Fruit fly (Drosophila melanogaster) whole organism, embryonic: Measurements from ENCODE around the gene Glos.

Experiments
- ATbp ChIP-seq: fragments of 200-800 bp; sonication (Bioruptor generic); optimal IDR thresholded peaks from 2 replicates; lab custom pipeline; 2017; ENCODE audit warnings: missing biosample characterization, mild to moderate bottlenecking, missing genetic modification characterization, missing genetic modification reagents
- Bgb ChIP-seq: fragments of 200-800 bp; sonication (Bioruptor generic); IDR thresholded peaks from 2 replicates; pipeline ENCODE4 v1.3.6; 2022; ENCODE audit warnings: missing biosample characterization, missing genetic modification characterization; ENCODE audit not compliant: partially characterized antibody
- CG10431 ChIP-seq: fragments of 200-800 bp; sonication (Bioruptor generic); optimal IDR thresholded peaks from 3 replicates; lab custom pipeline; 2018; ENCODE audit warnings: missing biosample characterization, mild to moderate bottlenecking, missing genetic modification characterization
- CG11398 ChIP-seq: fragments of 200-800 bp; sonication (Bioruptor generic); optimal IDR thresholded peaks from 2 replicates; lab custom pipeline; 2016; ENCODE audit warnings: missing biosample characterization, missing genetic modification characterization
- CG12391 ChIP-seq: fragments of 200-800 bp; sonication (Bioruptor generic); optimal IDR thresholded peaks from 3 replicates; lab custom pipeline; 2018; ENCODE audit warnings: missing biosample characterization, mild to moderate bottlenecking, missing genetic modification characterization, moderate library complexity
- CG13894 ChIP-seq: fragments of 200-800 bp; sonication (Bioruptor generic); optimal IDR thresholded peaks from 3 replicates; lab custom pipeline; 2018; ENCODE audit warnings: missing biosample characterization, mild to moderate bottlenecking, missing genetic modification characterization, moderate library complexity
- CG14014 ChIP-seq: fragments of 200-800 bp; sonication (Bioruptor generic); IDR thresholded peaks from 2 replicates; pipeline ENCODE4 v1.3.6; 2022; ENCODE audit warnings: missing biosample characterization, missing genetic modification characterization
- CG2712 ChIP-seq: fragments of 200-800 bp; optimal IDR thresholded peaks from 3 replicates; lab custom pipeline; 2019; ENCODE audit warnings: missing biosample characterization, mild to moderate bottlenecking, missing genetic modification characterization, moderate library complexity
- CG31388 ChIP-seq: fragments of 200-800 bp; sonication (Bioruptor generic); optimal IDR thresholded peaks from 2 replicates; lab custom pipeline; 2016; ENCODE audit warnings: missing biosample characterization, missing genetic modification characterization
- CG32532 ChIP-seq: fragments of 200-800 bp; sonication (Bioruptor generic); IDR thresholded peaks from 2 replicates; pipeline ENCODE4 v1.3.6; 2022; ENCODE audit warnings: missing biosample characterization, missing genetic modification characterization
- CG32772 ChIP-seq: fragments of 200-800 bp; sonication (Bioruptor generic); IDR thresholded peaks from 2 replicates; pipeline ENCODE4 v1.3.6; 2022; ENCODE audit warnings: missing biosample characterization, missing genetic modification characterization
- CG34224 ChIP-seq: fragments of 200-800 bp; sonication (Bioruptor generic); IDR thresholded peaks from 3 replicates; pipeline ENCODE4 v1.3.6; 2022; ENCODE audit warnings: missing biosample characterization, missing genetic modification characterization; ENCODE audit not compliant: partially characterized antibody
- CG3838 ChIP-seq: fragments of 200-800 bp; sonication (Bioruptor generic); optimal IDR thresholded peaks from 3 replicates; lab custom pipeline; 2016; ENCODE audit warnings: missing biosample characterization, missing genetic modification characterization
- CG3995 ChIP-seq: fragments of 200-800 bp; sonication (Bioruptor generic); optimal IDR thresholded peaks from 3 replicates; lab custom pipeline; 2016; ENCODE audit warnings: missing biosample characterization, missing genetic modification characterization
- CG4360 ChIP-seq: fragments of 200-800 bp; sonication (Bioruptor generic); IDR thresholded peaks from 2 replicates; pipeline ENCODE4 v1.3.6; 2022; ENCODE audit warnings: missing biosample characterization, missing genetic modification characterization
- CG43689 ChIP-seq: fragments of 200-800 bp; sonication (Bioruptor generic); IDR thresholded peaks from 2 replicates; pipeline ENCODE4 v1.3.6; 2022; ENCODE audit warnings: missing biosample characterization, missing genetic modification characterization
- CG4404 ChIP-seq: fragments of 200-800 bp; sonication (Bioruptor generic); IDR thresholded peaks from 2 replicates; pipeline ENCODE4 v1.3.6; 2022; ENCODE audit warnings: missing biosample characterization, missing genetic modification characterization
- CG5180 ChIP-seq: fragments of 200-800 bp; sonication (Bioruptor generic); optimal IDR thresholded peaks from 3 replicates; lab custom pipeline; 2017; ENCODE audit warnings: missing biosample characterization, missing genetic modification characterization, mild to moderate bottlenecking, moderate library complexity, missing genetic modification reagents
- CG6689 ChIP-seq: fragments of 200-800 bp; sonication (Bioruptor generic); IDR thresholded peaks from 2 replicates; pipeline ENCODE4 v1.3.6; 2022; ENCODE audit warnings: missing biosample characterization, missing genetic modification characterization
- CG8388 ChIP-seq: fragments of 200-800 bp; sonication (Bioruptor generic); optimal IDR thresholded peaks from 2 replicates; lab custom pipeline; 2019; ENCODE audit warnings: missing biosample characterization, mild to moderate bottlenecking, missing genetic modification characterization, moderate library complexity
- CG9797 ChIP-seq: fragments of 200-800 bp; sonication (Bioruptor generic); optimal IDR thresholded peaks from 3 replicates; lab custom pipeline; 2018; ENCODE audit warnings: missing biosample characterization, mild to moderate bottlenecking, missing genetic modification characterization
- CoRest ChIP-seq: fragments of 200-800 bp; sonication (Bioruptor generic); optimal IDR thresholded peaks from 3 replicates; lab custom pipeline; 2018; ENCODE audit warnings: missing biosample characterization, mild to moderate bottlenecking, missing genetic modification characterization, moderate library complexity
- Dip3 ChIP-seq: fragments of 200-800 bp; sonication (Bioruptor generic); optimal IDR thresholded peaks from 3 replicates; lab custom pipeline; 2016; ENCODE audit warnings: missing biosample characterization, missing genetic modification characterization
- Ets65A ChIP-seq: fragments of 200-800 bp; sonication (Bioruptor generic); peaks from one replicate; lab custom pipeline; 2016; ENCODE audit warnings: missing biosample characterization, missing genetic modification characterization
- HmgD ChIP-seq: fragments of 200-800 bp; sonication (Bioruptor generic); optimal IDR thresholded peaks from 3 replicates; lab custom pipeline; 2016; ENCODE audit warnings: missing biosample characterization, missing genetic modification characterization
- Hr39 ChIP-seq: fragments of >200 bp; optimal IDR thresholded peaks from 2 replicates; lab custom pipeline; 2017
- MESR4 ChIP-seq: fragments of 200-800 bp; sonication (Bioruptor generic); optimal IDR thresholded peaks from 2 replicates; lab custom pipeline; 2018; ENCODE audit warnings: missing biosample characterization, mild to moderate bottlenecking, missing genetic modification characterization, moderate library complexity
- Max ChIP-seq: fragments of 200-800 bp; sonication (Bioruptor generic); optimal IDR thresholded peaks from 2 replicates; lab custom pipeline; 2016; ENCODE audit warnings: missing biosample characterization, mild to moderate bottlenecking, missing genetic modification characterization
- Myb ChIP-seq: fragments of 200-800 bp; sonication (Bioruptor generic); optimal IDR thresholded peaks from 2 replicates; lab custom pipeline; 2016; ENCODE audit warnings: missing biosample characterization, missing genetic modification characterization
- Neu2 ChIP-seq: fragments of 200-800 bp; sonication (Bioruptor generic); optimal IDR thresholded peaks from 3 replicates; lab custom pipeline; 2016; ENCODE audit warnings: missing biosample characterization, missing genetic modification characterization, borderline replicate concordance
- Xbp1 ChIP-seq: fragments of 200-800 bp; sonication (Bioruptor generic); optimal IDR thresholded peaks from 3 replicates; lab custom pipeline; 2016; ENCODE audit warnings: missing biosample characterization, mild to moderate bottlenecking, missing genetic modification characterization
- amos ChIP-seq: fragments of 200-800 bp; sonication (Bioruptor generic); IDR thresholded peaks from 2 replicates; pipeline ENCODE4 v1.3.6; 2022; ENCODE audit warnings: missing biosample characterization, missing genetic modification characterization; ENCODE audit not compliant: partially characterized antibody
- ato ChIP-seq: fragments of 200-800 bp; sonication (Bioruptor generic); IDR thresholded peaks from 2 replicates; pipeline ENCODE4 v1.3.6; 2022; ENCODE audit warnings: missing biosample characterization, missing genetic modification characterization; ENCODE audit not compliant: partially characterized antibody
- bbx ChIP-seq: fragments of 200-800 bp; sonication (Bioruptor generic); IDR thresholded peaks from 2 replicates; pipeline ENCODE4 v1.3.6; 2022; ENCODE audit warnings: missing biosample characterization, missing genetic modification characterization; ENCODE audit not compliant: partially characterized antibody
- chinmo ChIP-seq: fragments of 200-800 bp; sonication (Bioruptor generic); IDR thresholded peaks from 4 replicates; pipeline ENCODE4 v1.3.6; 2022; ENCODE audit warnings: missing biosample characterization, missing genetic modification characterization; ENCODE audit not compliant: partially characterized antibody
- dysf ChIP-seq: fragments of 200-800 bp; sonication (Bioruptor generic); IDR thresholded peaks from 3 replicates; pipeline ENCODE4 v1.3.6; 2022; ENCODE audit warnings: missing biosample characterization, missing genetic modification characterization
- gcm ChIP-seq: fragments of 200-800 bp; sonication (Bioruptor generic); optimal IDR thresholded peaks from 2 replicates; lab custom pipeline; 2019; ENCODE audit warnings: missing biosample characterization, mild to moderate bottlenecking, missing genetic modification characterization, moderate library complexity
- ind ChIP-seq: fragments of 200-800 bp; sonication (Bioruptor generic); optimal IDR thresholded peaks from 3 replicates; lab custom pipeline; 2016; ENCODE audit warnings: missing biosample characterization, missing genetic modification characterization
- knrl ChIP-seq: fragments of 200-800 bp; sonication (Bioruptor generic); IDR thresholded peaks from 3 replicates; pipeline ENCODE4 v1.3.6; 2022; ENCODE audit warnings: missing biosample characterization, missing genetic modification characterization; ENCODE audit not compliant: partially characterized antibody
- nerfin-1 ChIP-seq: fragments of 200-800 bp; sonication (Bioruptor generic); optimal IDR thresholded peaks from 3 replicates; lab custom pipeline; 2019; ENCODE audit warnings: missing biosample characterization, mild to moderate bottlenecking, missing genetic modification characterization, moderate library complexity
- onecut ChIP-seq: fragments of 200-800 bp; sonication (Bioruptor generic); IDR thresholded peaks from 2 replicates; pipeline ENCODE4 v1.3.6; 2022; ENCODE audit warnings: missing biosample characterization, missing genetic modification characterization
- phol ChIP-seq: fragments of 200-800 bp; sonication (Bioruptor generic); optimal IDR thresholded peaks from 3 replicates; lab custom pipeline; 2018; ENCODE audit warnings: missing biosample characterization, mild to moderate bottlenecking, missing genetic modification characterization, moderate library complexity
- prd ChIP-seq, 3 experiments: fragments of >200 bp in 2 of 3; fragments of 200-800 bp in 1 of 3; sonication (Bioruptor generic) in 1 of 3; optimal IDR thresholded peaks in 2 of 3; IDR thresholded peaks in 1 of 3; 2 replicates in 2 of 3; 3 replicates in 1 of 3; pipeline versions ENCODE4 v1.3.6 to Lab custom; 2017 to 2022; ENCODE audit warnings: missing biosample characterization in 1 of 3, missing genetic modification characterization in 1 of 3
- salm ChIP-seq: fragments of 200-800 bp; sonication (Bioruptor generic); optimal IDR thresholded peaks from 2 replicates; lab custom pipeline; 2018; ENCODE audit warnings: missing biosample characterization, mild to moderate bottlenecking, missing genetic modification characterization
- toy ChIP-seq: fragments of 200-800 bp; sonication (Bioruptor generic); IDR thresholded peaks from 2 replicates; pipeline ENCODE4 v1.3.6; 2022; ENCODE audit warnings: missing biosample characterization, missing genetic modification characterization
- twi ChIP-seq: fragments of 200-800 bp; optimal IDR thresholded peaks from 2 replicates; lab custom pipeline; 2019; ENCODE audit warnings: missing biosample characterization, mild to moderate bottlenecking, missing genetic modification characterization, moderate library complexity
- vfl ChIP-seq: fragments of 200-800 bp; sonication (Bioruptor generic); optimal IDR thresholded peaks from 2 replicates; lab custom pipeline; 2016; ENCODE audit warnings: missing biosample characterization, missing genetic modification characterization
- vnd ChIP-seq: fragments of 200-800 bp; sonication (Bioruptor generic); IDR thresholded peaks from 3 replicates; pipeline ENCODE4 v1.3.6; 2022; ENCODE audit warnings: missing biosample characterization, missing genetic modification characterization; ENCODE audit not compliant: partially characterized antibody
- zen ChIP-seq: fragments of 200-800 bp; sonication (Bioruptor generic); optimal IDR thresholded peaks from 3 replicates; lab custom pipeline; 2018; ENCODE audit warnings: missing biosample characterization, mild to moderate bottlenecking, missing genetic modification characterization, moderate library complexity

Gene Glos

dm6 chrX:3964965-3965420 lies 28.7 kb downstream of the Glos start, which contains the start of gene lva (continued):
- TF ChIP-seq knrl (GFP tag; lab: Robert Waterston, UW) = peak; percentile 14; the same call in 1 of the 3 replicates
- 0 out of 4 replicates have a peak, but pooled peaks have one; percentile 26 for TF ChIP-seq chinmo (GFP tag; lab: Robert Waterston, UW)
- TF ChIP-seq Dip3 (GFP tag; lab: Kevin White, UChicago) = no peak
- TF ChIP-seq vfl (GFP tag; lab: Kevin White, UChicago) = no peak
- TF ChIP-seq CG4404 = no peak
- TF ChIP-seq CG8388 (GFP tag; lab: Kevin White, UChicago) = no peak
- TF ChIP-seq Ets65A (GFP tag; lab: Kevin White, UChicago) = no peak
- TF ChIP-seq CG34224 (GFP tag; lab: Robert Waterston, UW) = peak; percentile 19; the same call in 1 of the 3 replicates
- no peak for TF ChIP-seq gcm (GFP tag; lab: Kevin White, UChicago)
- no peak for TF ChIP-seq CG32772
- TF ChIP-seq amos (GFP tag; lab: Robert Waterston, UW) = peak; percentile 43; the same call in 1 of the 2 replicates
- TF ChIP-seq ato (GFP tag; lab: Robert Waterston, UW) = peak; percentile 62
- no peak for TF ChIP-seq Hr39 (lab: Kevin White, UChicago)
- no peak for TF ChIP-seq CG4360 (GFP tag; lab: Robert Waterston, UW)
- 0 out of 3 replicates have a peak, but pooled peaks have one; percentile 41 for TF ChIP-seq vnd (GFP tag; lab: Robert Waterston, UW)
- no peak for TF ChIP-seq twi (tag; lab: Kevin White, UChicago)
- peak; percentile 40 for TF ChIP-seq CG9797 (GFP tag; lab: Kevin White, UChicago)
- no peak for TF ChIP-seq salm (tag; lab: Kevin White, UChicago)
- TF ChIP-seq CG3995 (GFP tag; lab: Kevin White, UChicago) = no peak
- 0 out of 2 replicates have a peak, but pooled peaks have one; percentile 21 for TF ChIP-seq bbx (GFP tag; lab: Robert Waterston, UW)
- TF ChIP-seq CoRest (tag; lab: Kevin White, UChicago) = no peak
- no peak for TF ChIP-seq ATbp (GFP tag; lab: Kevin White, UChicago)
- TF ChIP-seq Xbp1 (GFP tag; lab: Kevin White, UChicago) = peak; percentile 74
- no peak for TF ChIP-seq ind (GFP tag; lab: Kevin White, UChicago)
- no peak for TF ChIP-seq phol
- no peak for TF ChIP-seq HmgD (GFP tag; lab: Kevin White, UChicago)
- peak; percentile 23 for TF ChIP-seq CG2712 (tag; lab: Kevin White, UChicago)
- TF ChIP-seq Myb (GFP tag; lab: Kevin White, UChicago) = peak; percentile 50
- no peak for TF ChIP-seq CG5180
- peak; percentile 97 for TF ChIP-seq MESR4 (GFP tag; lab: Kevin White, UChicago)
- no peak for TF ChIP-seq Max (GFP tag; lab: Kevin White, UChicago)
- peak; percentile 40; the same call in 1 of the 2 replicates for TF ChIP-seq Bgb (GFP tag; lab: Robert Waterston, UW)
- no peak for TF ChIP-seq CG12391 (tag; lab: Kevin White, UChicago)
- no peak for TF ChIP-seq zen
- no peak for TF ChIP-seq dysf (GFP tag; lab: Robert Waterston, UW)
- TF ChIP-seq CG31388 (GFP tag; lab: Kevin White, UChicago) = no peak
- TF ChIP-seq CG6689 (GFP tag; lab: Robert Waterston, UW) = no peak
- no peak for TF ChIP-seq CG13894 (tag; lab: Kevin White, UChicago)
- TF ChIP-seq Neu2 = no peak
- no peak for TF ChIP-seq CG32532 (GFP tag; lab: Robert Waterston, UW)
- no peak for TF ChIP-seq nerfin-1
- no peak for TF ChIP-seq CG11398 (GFP tag; lab: Kevin White, UChicago)
- no peak for TF ChIP-seq CG10431 (GFP tag; lab: Kevin White, UChicago)
- TF ChIP-seq prd (optimal IDR thresholded peaks at IDR 0.05; lab: Kevin White, UChicago) = no peak
- TF ChIP-seq prd (GFP tag; IDR thresholded peaks at IDR 0.05; lab: Robert Waterston, UW) = no peak
- TF ChIP-seq toy = no peak
- no peak for TF ChIP-seq CG14014 (GFP tag; lab: Robert Waterston, UW)
- no peak for TF ChIP-seq CG43689 (GFP tag; lab: Robert Waterston, UW)
- TF ChIP-seq onecut (GFP tag; lab: Robert Waterston, UW) = no peak; the same call in 1 of the 2 replicates
- TF ChIP-seq CG3838 (GFP tag; lab: Kevin White, UChicago) = no peak
